Fruit fly (Drosophila melanogaster): ENCODE results near the gene MED11.

MED11 gene

DNA sequence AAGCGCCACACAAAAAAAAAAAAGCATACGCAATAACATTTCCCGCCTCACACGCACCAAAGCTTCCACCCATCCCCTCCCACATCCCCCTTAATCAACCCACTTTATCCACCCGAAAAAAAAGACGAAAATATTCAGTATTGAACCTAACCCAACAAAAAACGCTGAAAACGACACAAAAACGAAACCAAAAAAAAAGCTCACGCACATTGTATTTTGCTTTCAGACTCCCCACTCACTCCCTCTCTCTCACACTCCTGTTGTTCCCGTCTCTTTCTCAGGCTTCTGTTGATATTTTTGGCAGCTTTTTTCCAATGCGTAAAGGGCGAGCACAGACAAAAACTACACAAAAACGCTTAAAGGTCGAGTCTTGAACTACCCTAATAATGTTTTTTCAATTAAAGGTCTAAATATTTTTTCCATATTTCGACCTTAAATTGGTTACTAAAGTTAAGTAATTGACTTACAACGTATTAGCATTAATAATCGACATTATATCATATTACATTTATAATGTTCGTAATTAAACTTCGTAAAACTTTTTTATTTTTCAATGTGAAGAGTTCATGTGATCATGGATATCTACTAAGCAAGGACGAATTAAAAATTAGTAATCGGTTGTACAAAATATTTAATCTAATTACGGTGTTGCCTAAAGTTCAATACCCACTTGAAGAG, 40.9 kb downstream of the MED11 start (continued):
- TF ChIP-seq bcd (GFP tag; optimal IDR thresholded peaks at IDR 0.05): peak; percentile 60
- TF ChIP-seq CG12659 (GFP tag; optimal IDR thresholded peaks at IDR 0.05): peak; percentile 61
- no peak for TF ChIP-seq CG14965 (GFP tag; optimal IDR thresholded peaks at IDR 0.05; ENCODE audit: borderline replicate concordance)
- peak; percentile 65 for TF ChIP-seq mirr (GFP tag; optimal IDR thresholded peaks at IDR 0.05)
- TF ChIP-seq vfl (GFP tag; optimal IDR thresholded peaks at IDR 0.05): peak; percentile 8
- TF ChIP-seq toy (GFP tag; IDR thresholded peaks at IDR 0.05): 0 out of 2 replicates have a peak, but pooled peaks have one; percentile 1
- peak; percentile 84 for TF ChIP-seq Oli (tag; optimal IDR thresholded peaks at IDR 0.05)
- no peak for TF ChIP-seq lbe (GFP tag; optimal IDR thresholded peaks at IDR 0.05)
- TF ChIP-seq CG11504 (tag; optimal IDR thresholded peaks at IDR 0.05): peak; percentile 89
- TF ChIP-seq pan (optimal IDR thresholded peaks at IDR 0.05): no peak
- peak in 1 of 2 experiments; percentile 71 for TF ChIP-seq pan (GFP tag; optimal IDR thresholded peaks at IDR 0.05 in 1 of 2, IDR thresholded peaks at IDR 0.05 in 1 of 2)
- no peak for TF ChIP-seq MESR4 (GFP tag; optimal IDR thresholded peaks at IDR 0.05)
- peak; percentile 57 for TF ChIP-seq cato (GFP tag; optimal IDR thresholded peaks at IDR 0.05; ENCODE audit: borderline replicate concordance)
- peak; percentile 12 for TF ChIP-seq HHEX (GFP tag; optimal IDR thresholded peaks at IDR 0.05)
- peak; percentile 13 for TF ChIP-seq CG17568 (GFP tag; optimal IDR thresholded peaks at IDR 0.05)
- peak; percentile 81 for TF ChIP-seq row (GFP tag; IDR thresholded peaks at IDR 0.05)
- peak; percentile 34; the same call in 1 of the 2 replicates for TF ChIP-seq slbo (GFP tag; IDR thresholded peaks at IDR 0.05)
- TF ChIP-seq CG4730 (GFP tag; IDR thresholded peaks at IDR 0.05): peak; percentile 47; the same call in 1 of the 2 replicates
- TF ChIP-seq Nf-YA (GFP tag; IDR thresholded peaks at IDR 0.05): peak; percentile 15; the same call in 1 of the 2 replicates
- peak; percentile 65 for TF ChIP-seq CG18619 (GFP tag; optimal IDR thresholded peaks at IDR 0.05)
- TF ChIP-seq CG10209 (GFP tag; optimal IDR thresholded peaks at IDR 0.05): peak; percentile 60
- peak; percentile 80 for TF ChIP-seq CG15269 (tag; optimal IDR thresholded peaks at IDR 0.05)
- peak; percentile 54; the same call in 1 of the 2 replicates for TF ChIP-seq Ada2b (GFP tag; IDR thresholded peaks at IDR 0.05)
- TF ChIP-seq D (optimal IDR thresholded peaks at IDR 0.05): no peak
- TF ChIP-seq D (GFP tag; optimal IDR thresholded peaks at IDR 0.05): peak; percentile 1
- TF ChIP-seq h (optimal IDR thresholded peaks at IDR 0.05): no peak
- TF ChIP-seq ewg (GFP tag; optimal IDR thresholded peaks at IDR 0.05): no peak
- TF ChIP-seq exex (tag; optimal IDR thresholded peaks at IDR 0.05): peak; percentile 19
- TF ChIP-seq stc (GFP tag; IDR thresholded peaks at IDR 0.05): peak; percentile 53
- TF ChIP-seq CG8478 (optimal IDR thresholded peaks at IDR 0.05): no peak
- no peak for TF ChIP-seq trem (tag; optimal IDR thresholded peaks at IDR 0.05)
- no peak for TF ChIP-seq CG3838 (GFP tag; optimal IDR thresholded peaks at IDR 0.05)
- TF ChIP-seq Spps (tag; optimal IDR thresholded peaks at IDR 0.05): no peak
- peak; percentile 75 for TF ChIP-seq Ets65A (GFP tag)
- TF ChIP-seq Tbp (GFP tag; optimal IDR thresholded peaks at IDR 0.05): no peak
- TF ChIP-seq chinmo (GFP tag; IDR thresholded peaks at IDR 0.05; ENCODE audit: partially characterized antibody): peak; percentile 97
- TF ChIP-seq CG7928 (GFP tag; optimal IDR thresholded peaks at IDR 0.05): no peak
- TF ChIP-seq CG2116 (GFP tag; optimal IDR thresholded peaks at IDR 0.05): peak; percentile 32
- TF ChIP-seq CG10267 (tag; optimal IDR thresholded peaks at IDR 0.05): peak; percentile 46
- TF ChIP-seq CG7357 (GFP tag; IDR thresholded peaks at IDR 0.05): peak; percentile 64
- peak; percentile 20; the same call in 1 of the 2 replicates for TF ChIP-seq CG9215 (GFP tag; IDR thresholded peaks at IDR 0.05)
- peak; percentile 69 for TF ChIP-seq Xbp1 (GFP tag; optimal IDR thresholded peaks at IDR 0.05)
- TF ChIP-seq Hr78 (GFP tag; optimal IDR thresholded peaks at IDR 0.05): peak in 1 of 2 experiments; percentile 25
- TF ChIP-seq slou (GFP tag; optimal IDR thresholded peaks at IDR 0.05): no peak
- peak; percentile 73 for TF ChIP-seq CG10147 (GFP tag; optimal IDR thresholded peaks at IDR 0.05)
- no peak for TF ChIP-seq CG8765 (GFP tag; IDR thresholded peaks at IDR 0.05)
- TF ChIP-seq crol (GFP tag; IDR thresholded peaks at IDR 0.05): peak; percentile 97
- TF ChIP-seq CG9817 (tag; optimal IDR thresholded peaks at IDR 0.05): peak; percentile 3
- peak; percentile 4 for TF ChIP-seq pfk (GFP tag; optimal IDR thresholded peaks at IDR 0.05)
- no peak for TF ChIP-seq CG11093 (GFP tag; IDR thresholded peaks at IDR 0.05)
